Worm (Caenorhabditis elegans) whole organism, early embryonic: ENCODE results near the gene arl-3.

ENCODE experiments used
- ama-1 ChIP-seq: fragments of 150-350 bp; optimal IDR thresholded peaks from 2 replicates; lab custom pipeline; 2014
- sea-1 ChIP-seq: fragments of 200-800 bp; sonication (Bioruptor generic); conservative IDR thresholded peaks from 2 replicates; pipeline ENCODE4 v1.3.6; 2022; ENCODE audit warnings: missing genetic modification characterization, missing compliant biosample characterization

DNA sequence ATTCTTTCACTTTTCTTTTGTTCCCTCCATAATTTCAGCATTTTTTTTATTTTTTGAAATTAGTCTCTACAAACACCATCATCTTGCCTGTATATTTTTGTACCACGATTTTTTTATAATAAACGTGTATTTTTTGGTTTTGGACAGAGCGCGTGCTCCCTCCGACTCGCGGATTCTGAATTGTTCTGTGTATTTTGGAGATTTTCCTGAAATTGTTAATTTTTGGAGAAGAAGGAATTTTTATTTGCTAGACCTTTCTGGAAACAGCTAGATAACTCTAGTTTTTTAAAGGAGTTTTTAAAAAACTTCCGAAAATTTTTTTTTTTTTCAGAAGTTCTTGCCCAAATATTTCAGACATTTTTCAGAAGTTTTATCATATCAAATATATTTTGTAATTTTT is 29.8 kb upstream of the arl-3 start, which contains the start of gene C01G12.13:
- TF ChIP-seq ama-1 (lab: Kevin White, UChicago) = no peak
- no peak for TF ChIP-seq sea-1
